Worm (Caenorhabditis elegans): ENCODE data around the gene ZK829.3.

DNA sequence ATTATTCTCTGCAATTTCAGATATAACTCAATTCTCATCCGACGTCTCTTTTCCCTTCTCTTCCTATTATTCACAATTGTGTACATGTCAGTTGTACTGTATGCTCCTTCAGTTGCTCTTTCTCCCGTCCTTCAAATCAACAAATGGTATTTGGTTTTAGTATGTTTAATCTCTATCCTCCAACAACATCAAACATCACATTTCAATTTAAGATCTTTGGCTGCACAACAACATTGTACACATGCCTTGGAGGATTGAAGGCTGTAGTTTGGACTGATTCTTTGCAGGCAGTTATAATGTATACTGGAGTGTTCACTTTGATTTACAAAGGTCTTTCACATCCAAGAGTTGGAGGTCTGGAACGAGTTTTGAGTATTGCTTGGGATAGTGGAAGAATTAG, 7.0 kb downstream of the ZK829.3 start:
- no peak for TF ChIP-seq dao-5 (tag; optimal IDR thresholded peaks at IDR 0.05)
- TF ChIP-seq him-1 (tag; optimal IDR thresholded peaks at IDR 0.05): no peak

All from whole organism, L4/young adult.